Worm (Caenorhabditis elegans) whole organism, late embryonic: ENCODE measurements around the gene F58A3.3.

Source experiments
- elt-2 ChIP-seq: sonication (generic microtip); optimal IDR thresholded peaks from 2 replicates; lab custom pipeline; 2016; ENCODE audit warnings: missing genetic modification reagents, missing genetic modification characterization, missing compliant biosample characterization
- fkh-6 ChIP-seq: sonication (generic microtip); optimal IDR thresholded peaks from 2 replicates; lab custom pipeline; 2016; ENCODE audit warnings: missing genetic modification characterization, missing compliant biosample characterization
- lim-6 ChIP-seq: sonication (generic microtip); optimal IDR thresholded peaks from 2 replicates; lab custom pipeline; 2016; ENCODE audit warnings: missing genetic modification characterization, missing compliant biosample characterization
- nfya-1 ChIP-seq: sonication (generic microtip); optimal IDR thresholded peaks from 2 replicates; lab custom pipeline; 2017; ENCODE audit warnings: missing genetic modification characterization, mild to moderate bottlenecking, missing compliant biosample characterization, antibody characterized with exemption, moderate library complexity
- pha-4 ChIP-seq: fragments of 150-350 bp; optimal IDR thresholded peaks from 2 replicates; lab custom pipeline; 2018; ENCODE audit warnings: missing biosample characterization, missing genetic modification reagents, missing genetic modification characterization
- sox-2 ChIP-seq: fragments of 200-800 bp; sonication (Bioruptor generic); IDR thresholded peaks from 2 replicates; pipeline ENCODE4 v1.3.6; 2022; ENCODE audit warnings: missing genetic modification reagents, missing genetic modification characterization, missing compliant biosample characterization

ce11 chrX:10979186-10979585 is 33.3 kb upstream of the F58A3.3 start, which contains the start of gene pxn-2:
- TF ChIP-seq nfya-1 (tag; lab: Kevin White, UChicago): no peak
- no peak for TF ChIP-seq fkh-6 (tag; lab: Kevin White, UChicago)
- no peak for TF ChIP-seq lim-6
- TF ChIP-seq elt-2 (tag; lab: Kevin White, UChicago): no peak
- TF ChIP-seq sox-2: no peak
- TF ChIP-seq pha-4 (tag; lab: Kevin White, UChicago): no peak
